Worm (Caenorhabditis elegans) whole organism, young adult: ENCODE results near the gene H04M03.12.
A peak's percentile ranks its signal among the peaks of the same experiment; 100 is the strongest.

Experiments
- B0035.1 ChIP-seq: sonication (generic microtip); optimal IDR thresholded peaks from 2 replicates; lab custom pipeline; 2016; ENCODE audit warnings: missing genetic modification characterization, mild to moderate bottlenecking, missing compliant biosample characterization, missing genotype, missing genetic modification reagents
- B0261.1 ChIP-seq: sonication (generic microtip); optimal IDR thresholded peaks from 2 replicates; lab custom pipeline; 2016; ENCODE audit warnings: mild to moderate bottlenecking, missing genetic modification characterization, moderate library complexity, missing compliant biosample characterization
- B0336.3 ChIP-seq: fragments of 200-800 bp; sonication (Bioruptor generic); IDR thresholded peaks from 2 replicates; pipeline ENCODE4 v1.3.6; 2022; ENCODE audit warnings: missing genetic modification characterization, missing compliant biosample characterization
- D2030.7 ChIP-seq: fragments of 200-800 bp; sonication (Bioruptor generic); IDR thresholded peaks from 2 replicates; pipeline ENCODE4 v1.3.6; 2022; ENCODE audit warnings: missing genetic modification reagents, missing genetic modification characterization, missing compliant biosample characterization
- F22D6.2 ChIP-seq: sonication (generic microtip); optimal IDR thresholded peaks from 2 replicates; lab custom pipeline; 2016; ENCODE audit warnings: mild to moderate bottlenecking, missing genetic modification characterization, missing compliant biosample characterization
- K11D2.4 ChIP-seq: fragments of 200-800 bp; sonication (Bioruptor generic); IDR thresholded peaks from 2 replicates; pipeline ENCODE4 v1.3.6; 2022; ENCODE audit warnings: missing genetic modification reagents, missing genetic modification characterization, missing compliant biosample characterization
- K12H6.12 ChIP-seq: fragments of 200-800 bp; sonication (Bioruptor generic); optimal IDR thresholded peaks from 2 replicates; lab custom pipeline; 2018; ENCODE audit warnings: mild to moderate bottlenecking, missing genetic modification characterization, missing compliant biosample characterization
- Y53G8AR.9 ChIP-seq: fragments of 200-800 bp; sonication (Bioruptor generic); conservative IDR thresholded peaks from 2 replicates; pipeline ENCODE4 v1.3.6; 2022; ENCODE audit warnings: missing genetic modification reagents, missing genetic modification characterization, missing compliant biosample characterization
- Y67H2A.10 ChIP-seq: fragments of 200-800 bp; sonication (Bioruptor generic); conservative IDR thresholded peaks from 2 replicates; pipeline ENCODE4 v1.3.6; 2022; ENCODE audit warnings: missing genetic modification reagents, missing genetic modification characterization, missing compliant biosample characterization
- Y79H2A.3 ChIP-seq: fragments of 200-800 bp; sonication (Bioruptor generic); conservative IDR thresholded peaks from 2 replicates; pipeline ENCODE4 v1.3.6; 2022; ENCODE audit warnings: missing genetic modification reagents, missing genetic modification characterization, missing compliant biosample characterization
- ZK185.1 ChIP-seq: sonication (generic microtip); optimal IDR thresholded peaks from 2 replicates; lab custom pipeline; 2016; ENCODE audit warnings: mild to moderate bottlenecking, missing genetic modification characterization, missing compliant biosample characterization; ENCODE audit not compliant: poor library complexity, severe bottlenecking
- ama-1 ChIP-seq, 3 experiments: fragments of 150-350 bp in 1 of 3; sonication (generic microtip) in 2 of 3; optimal IDR thresholded peaks; 2 replicates each; lab custom pipeline; 2014 to 2018; ENCODE audit warnings: missing biosample characterization in 2 of 3, missing genetic modification characterization in 2 of 3, missing genetic modification reagents in 2 of 3
- atf-7 ChIP-seq: sonication (generic microtip); optimal IDR thresholded peaks from 2 replicates; lab custom pipeline; 2017; ENCODE audit warnings: mild to moderate bottlenecking, missing genetic modification characterization, missing compliant biosample characterization
- athp-1 ChIP-seq: sonication (generic microtip); optimal IDR thresholded peaks from 2 replicates; lab custom pipeline; 2017; ENCODE audit warnings: mild to moderate bottlenecking, missing genetic modification characterization, missing compliant biosample characterization
- attf-3 ChIP-seq: fragments of 200-800 bp; sonication (Bioruptor generic); conservative IDR thresholded peaks from 2 replicates; pipeline ENCODE4 v1.3.6; 2022; ENCODE audit warnings: missing genetic modification reagents, missing genetic modification characterization, missing compliant biosample characterization
- attf-6 ChIP-seq: fragments of 200-800 bp; sonication (Bioruptor generic); IDR thresholded peaks from 2 replicates; pipeline ENCODE4 v1.3.6; 2022; ENCODE audit warnings: missing genetic modification reagents, missing genetic modification characterization, missing compliant biosample characterization
- bed-1 ChIP-seq: fragments of 200-800 bp; sonication (Bioruptor generic); IDR thresholded peaks from 2 replicates; pipeline ENCODE4 v1.3.6; 2022; ENCODE audit warnings: missing genetic modification reagents, missing genetic modification characterization, missing compliant biosample characterization
- bed-2 ChIP-seq: fragments of 200-800 bp; sonication (Bioruptor generic); IDR thresholded peaks from 2 replicates; pipeline ENCODE4 v1.3.6; 2022; ENCODE audit warnings: missing genetic modification reagents, missing genetic modification characterization, missing compliant biosample characterization
- ccch-3 ChIP-seq: fragments of 200-800 bp; sonication (Bioruptor generic); optimal IDR thresholded peaks from 2 replicates; lab custom pipeline; 2018; ENCODE audit warnings: mild to moderate bottlenecking, missing genetic modification characterization, missing compliant biosample characterization
- cebp-1 ChIP-seq, 2 experiments: fragments of 200-800 bp in 1 of 2; sonication (Bioruptor generic) in 1 of 2; sonication (generic microtip) in 1 of 2; IDR thresholded peaks in 1 of 2; optimal IDR thresholded peaks in 1 of 2; 2 replicates each; pipeline versions ENCODE4 v1.3.6 to Lab custom; 2017 to 2022; ENCODE audit warnings: missing compliant biosample characterization in 2 of 2, missing genetic modification characterization in 2 of 2, mild to moderate bottlenecking in 1 of 2, missing genetic modification reagents in 1 of 2, moderate library complexity in 1 of 2
- ceh-27 ChIP-seq: fragments of 200-800 bp; sonication (Bioruptor generic); optimal IDR thresholded peaks from 2 replicates; lab custom pipeline; 2018; ENCODE audit warnings: mild to moderate bottlenecking, missing genetic modification characterization, moderate library complexity, missing compliant biosample characterization
- gei-17 ChIP-seq: fragments of 200-800 bp; sonication (Bioruptor generic); optimal IDR thresholded peaks from 2 replicates; lab custom pipeline; 2018; ENCODE audit warnings: mild to moderate bottlenecking, missing genetic modification characterization, missing compliant biosample characterization
- hlh-26 ChIP-seq: fragments of 200-800 bp; sonication (Bioruptor generic); conservative IDR thresholded peaks from 2 replicates; pipeline ENCODE4 v1.3.6; 2022; ENCODE audit warnings: missing genetic modification reagents, missing genetic modification characterization, missing compliant biosample characterization
- hmg-20 ChIP-seq: fragments of 200-800 bp; sonication (Bioruptor generic); IDR thresholded peaks from 2 replicates; pipeline ENCODE4 v1.3.6; 2022; ENCODE audit warnings: missing genetic modification reagents, missing genetic modification characterization, missing compliant biosample characterization
- lag-1 ChIP-seq: fragments of 200-800 bp; sonication (Bioruptor generic); IDR thresholded peaks from 2 replicates; pipeline ENCODE4 v1.3.6; 2022; ENCODE audit warnings: missing genetic modification reagents, missing genetic modification characterization, missing compliant biosample characterization
- lin-40 ChIP-seq: sonication (generic microtip); optimal IDR thresholded peaks from 2 replicates; lab custom pipeline; 2016; ENCODE audit warnings: missing genetic modification characterization, mild to moderate bottlenecking, missing compliant biosample characterization, missing genotype, missing genetic modification reagents
- lin-54 ChIP-seq: fragments of 200-800 bp; sonication (Bioruptor generic); optimal IDR thresholded peaks from 2 replicates; lab custom pipeline; 2018; ENCODE audit warnings: mild to moderate bottlenecking, missing genetic modification characterization, missing compliant biosample characterization
- madf-10 ChIP-seq: sonication (generic microtip); optimal IDR thresholded peaks from 2 replicates; lab custom pipeline; 2016; ENCODE audit warnings: mild to moderate bottlenecking, missing genetic modification characterization, missing compliant biosample characterization
- madf-3 ChIP-seq: fragments of 200-800 bp; sonication (Bioruptor generic); IDR thresholded peaks from 2 replicates; pipeline ENCODE4 v1.3.6; 2022; ENCODE audit warnings: missing genetic modification reagents, missing genetic modification characterization, missing compliant biosample characterization
- madf-6 ChIP-seq: fragments of 200-800 bp; sonication (Bioruptor generic); IDR thresholded peaks from 2 replicates; pipeline ENCODE4 v1.3.6; 2022; ENCODE audit warnings: missing genetic modification reagents, missing genetic modification characterization, missing compliant biosample characterization
- madf-8 ChIP-seq: fragments of 200-800 bp; sonication (Bioruptor generic); conservative IDR thresholded peaks from 2 replicates; pipeline ENCODE4 v1.3.6; 2022; ENCODE audit warnings: missing genetic modification reagents, missing genetic modification characterization, missing compliant biosample characterization
- mes-4 ChIP-seq: sonication (generic microtip); optimal IDR thresholded peaks from 2 replicates; lab custom pipeline; 2016; ENCODE audit warnings: missing genotype, missing genetic modification characterization, missing compliant biosample characterization
- nfyb-1 ChIP-seq: fragments of 200-800 bp; sonication (Bioruptor generic); IDR thresholded peaks from 2 replicates; pipeline ENCODE4 v1.3.6; 2022; ENCODE audit warnings: missing genetic modification reagents, missing genetic modification characterization, missing compliant biosample characterization
- nhr-90 ChIP-seq: sonication (generic microtip); optimal IDR thresholded peaks from 2 replicates; lab custom pipeline; 2016; ENCODE audit warnings: missing genotype, mild to moderate bottlenecking, missing genetic modification characterization, missing compliant biosample characterization
- pha-4 ChIP-seq: fragments of 150-350 bp; sonication (generic microtip); optimal IDR thresholded peaks from 2 replicates; lab custom pipeline; 2014; ENCODE audit warnings: missing biosample characterization, missing genetic modification reagents, missing genetic modification characterization
- rcor-1 ChIP-seq: fragments of 200-800 bp; sonication (Bioruptor generic); IDR thresholded peaks from 2 replicates; pipeline ENCODE4 v1.3.6; 2022; ENCODE audit warnings: missing genetic modification reagents, missing genetic modification characterization, missing compliant biosample characterization
- rec-8 ChIP-seq, 2 experiments: sonication (generic microtip); optimal IDR thresholded peaks; 2 replicates each; lab custom pipeline; 2016; ENCODE audit warnings: mild to moderate bottlenecking in 2 of 2, missing genetic modification characterization in 2 of 2, missing genetic modification reagents in 2 of 2, missing genotype in 2 of 2, missing biosample characterization in 1 of 2, missing compliant biosample characterization in 1 of 2, moderate library complexity in 1 of 2
- snpc-4 ChIP-seq, 5 experiments: fragments of 150-350 bp in 1 of 5; sonication (generic microtip) in 4 of 5; optimal IDR thresholded peaks; 2 replicates each; lab custom pipeline; 2014 to 2018; ENCODE audit warnings: missing genetic modification characterization in 5 of 5, missing biosample characterization in 3 of 5, antibody characterized with exemption in 2 of 5, mild to moderate bottlenecking in 2 of 5, missing compliant biosample characterization in 2 of 5, missing genotype in 2 of 5, moderate library complexity in 2 of 5, missing genetic modification reagents in 1 of 5
- tbx-9 ChIP-seq: sonication (generic microtip); optimal IDR thresholded peaks from 2 replicates; lab custom pipeline; 2016; ENCODE audit warnings: borderline replicate concordance, missing genetic modification characterization, inconsistent platforms, missing compliant biosample characterization
- zfh-2 ChIP-seq: fragments of 200-800 bp; sonication (Bioruptor generic); conservative IDR thresholded peaks from 2 replicates; pipeline ENCODE4 v1.3.6; 2022; ENCODE audit warnings: missing genetic modification reagents, missing genetic modification characterization, missing compliant biosample characterization
- zim-3 ChIP-seq: sonication (generic microtip); optimal IDR thresholded peaks from 2 replicates; lab custom pipeline; 2017; ENCODE audit warnings: mild to moderate bottlenecking, missing genetic modification characterization, moderate library complexity, missing compliant biosample characterization
- ztf-25 ChIP-seq: fragments of 200-800 bp; sonication (Bioruptor generic); IDR thresholded peaks from 2 replicates; pipeline ENCODE4 v1.3.6; 2022; ENCODE audit warnings: missing genetic modification reagents, missing genetic modification characterization, missing compliant biosample characterization
- ztf-28 ChIP-seq: fragments of 200-800 bp; sonication (Bioruptor generic); IDR thresholded peaks from 2 replicates; pipeline ENCODE4 v1.3.6; 2022; ENCODE audit warnings: missing genetic modification reagents, missing genetic modification characterization, missing compliant biosample characterization
- ztf-3 ChIP-seq: fragments of 200-800 bp; sonication (Bioruptor generic); optimal IDR thresholded peaks from 2 replicates; lab custom pipeline; 2018; ENCODE audit warnings: mild to moderate bottlenecking, missing genetic modification characterization, missing compliant biosample characterization

The H04M03.12 gene

ce11 chrIV:5946602-5947444 is 43.7 kb upstream of the H04M03.12 start, which contains the start of gene inx-7 (continued):
- TF ChIP-seq Y67H2A.10 = no peak
- no peak for TF ChIP-seq gei-17 (GFP tag; lab: Kevin White, UChicago)
- TF ChIP-seq bed-1 (GFP tag; lab: Robert Waterston, UW) = no peak
- peak; percentile 75; the same call in 1 of the 2 replicates for TF ChIP-seq madf-3
- TF ChIP-seq D2030.7 (GFP tag; lab: Robert Waterston, UW) = peak; percentile 49; the same call in 1 of the 2 replicates
- no peak for TF ChIP-seq madf-10 (tag; lab: Kevin White, UChicago)
- no peak for TF ChIP-seq ztf-28
- TF ChIP-seq bed-2 = no peak
- TF ChIP-seq zim-3 (tag; lab: Kevin White, UChicago) = no peak
- no peak for TF ChIP-seq Y79H2A.3 (GFP tag; lab: Robert Waterston, UW)
- TF ChIP-seq rec-8 (tag; optimal IDR thresholded peaks at IDR 0.05; lab: Kevin White, UChicago) = peak in 1 of 2 experiments; percentile 52
- TF ChIP-seq K12H6.12 (tag; lab: Kevin White, UChicago) = no peak
- no peak for TF ChIP-seq B0261.1
- no peak for TF ChIP-seq tbx-9 (tag; lab: Kevin White, UChicago)
- TF ChIP-seq lin-54 (GFP tag; lab: Kevin White, UChicago) = peak; percentile 70
- TF ChIP-seq athp-1 = peak; percentile 62
- peak; percentile 60; the same call in 1 of the 2 replicates for TF ChIP-seq nfyb-1
- TF ChIP-seq ama-1 (optimal IDR thresholded peaks at IDR 0.05; lab: Kevin White, UChicago) = no peak
- TF ChIP-seq ama-1 (GFP tag; optimal IDR thresholded peaks at IDR 0.05; lab: Kevin White, UChicago) = peak; percentile 34 to 88
- TF ChIP-seq B0035.1 = no peak
- TF ChIP-seq F22D6.2 (tag; lab: Kevin White, UChicago) = no peak
- no peak for TF ChIP-seq ceh-27
- no peak for TF ChIP-seq madf-8
- no peak for TF ChIP-seq ztf-3
- no peak for TF ChIP-seq K11D2.4 (GFP tag; lab: Robert Waterston, UW)
- TF ChIP-seq ccch-3 (GFP tag; lab: Kevin White, UChicago) = no peak
- TF ChIP-seq lag-1 (GFP tag; lab: Robert Waterston, UW) = no peak
- peak; percentile 82 for TF ChIP-seq madf-6
- no peak for TF ChIP-seq pha-4 (tag; lab: Kevin White, UChicago)
- no peak for TF ChIP-seq cebp-1 (GFP tag; IDR thresholded peaks at IDR 0.05; lab: Robert Waterston, UW)
- TF ChIP-seq cebp-1 (tag; optimal IDR thresholded peaks at IDR 0.05; lab: Kevin White, UChicago) = peak; percentile 20
- TF ChIP-seq hlh-26 (GFP tag; lab: Robert Waterston, UW) = no peak
- no peak for TF ChIP-seq ZK185.1 (tag; lab: Kevin White, UChicago)
- TF ChIP-seq hmg-20 (GFP tag; lab: Robert Waterston, UW) = 0 out of 2 replicates have a peak, but pooled peaks have one; percentile 19
- TF ChIP-seq mes-4 = no peak
- no peak for TF ChIP-seq attf-3 (GFP tag; lab: Robert Waterston, UW)
- TF ChIP-seq nhr-90 (tag; lab: Kevin White, UChicago) = peak; percentile 10
- TF ChIP-seq zfh-2 (GFP tag; lab: Robert Waterston, UW) = no peak; the same call in 1 of the 2 replicates
- peak; percentile 79 for TF ChIP-seq snpc-4 (GFP tag; optimal IDR thresholded peaks at IDR 0.05; lab: Kevin White, UChicago)
- peak in 3 of 4 experiments; percentile 6 to 91 (median 61) for TF ChIP-seq snpc-4 (tag; optimal IDR thresholded peaks at IDR 0.05; lab: Kevin White, UChicago)
- TF ChIP-seq lin-40 (tag; lab: Kevin White, UChicago) = no peak
- peak; percentile 96 for TF ChIP-seq B0336.3
- TF ChIP-seq rcor-1 (GFP tag; lab: Robert Waterston, UW) = peak; percentile 83
- TF ChIP-seq Y53G8AR.9 (GFP tag; lab: Robert Waterston, UW) = peak; percentile 90
- TF ChIP-seq atf-7 (tag; lab: Kevin White, UChicago) = no peak
- no peak for TF ChIP-seq ztf-25 (GFP tag; lab: Robert Waterston, UW)
- TF ChIP-seq attf-6 = peak; percentile 89
